Fruit fly (Drosophila melanogaster) S2 (cell line): ENCODE results near the gene LKRSDH.

Source experiments
- CG8478 ChIP-seq: fragments of >200 bp; optimal IDR thresholded peaks from 2 replicates; lab custom pipeline; 2018
- CTCF ChIP-seq, 2 experiments: fragments of >200 bp; optimal IDR thresholded peaks; 2 replicates each; lab custom pipeline; 2018

Gene LKRSDH

DNA sequence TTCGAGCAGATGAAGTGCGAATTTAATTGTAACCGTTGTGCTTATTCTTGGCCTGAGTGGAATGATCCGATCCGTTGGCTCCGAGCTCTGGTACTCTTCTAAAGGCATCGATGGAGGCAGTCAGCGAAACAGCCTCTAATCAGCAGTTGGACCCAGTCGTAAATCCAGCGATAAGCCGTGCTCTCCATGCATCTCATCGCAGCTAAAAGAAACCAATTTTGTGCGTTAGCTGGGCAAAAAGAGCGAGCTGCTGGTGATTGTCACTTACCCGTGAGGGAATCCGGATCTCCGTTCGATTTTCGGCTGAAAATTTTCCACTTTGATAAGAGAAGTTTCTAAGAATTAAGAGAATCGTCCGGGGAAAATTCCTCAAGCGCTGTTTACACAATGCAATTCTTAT is at the start of gene LKRSDH:
TSS of gene LKRSDH (minus strand) at position 101 of the 400 bp plus-strand sequence.
- TF ChIP-seq CTCF (optimal IDR thresholded peaks at IDR 0.05; lab: Kevin White, UChicago) (no peak), CG8478 (no peak)

DNA sequence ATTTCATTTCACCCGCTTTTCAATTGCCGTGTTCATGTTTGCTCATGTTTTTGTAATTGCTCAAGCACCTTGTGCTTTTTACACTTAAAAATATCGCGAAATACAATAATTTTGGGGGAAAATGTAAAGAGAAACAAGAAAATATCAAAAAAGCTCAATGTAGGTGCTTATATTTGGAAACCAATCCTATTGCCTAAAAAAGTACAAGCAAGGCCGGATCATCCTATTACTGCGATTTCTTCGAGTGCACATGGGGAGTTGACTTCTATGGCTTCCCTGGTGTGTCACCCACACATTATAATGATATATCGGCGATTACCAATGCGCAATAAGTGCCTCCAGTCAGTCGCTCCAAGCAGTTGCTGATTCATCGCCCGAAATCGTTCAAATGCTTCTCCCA is 45.5 kb upstream of the LKRSDH start:
- TF ChIP-seq CG8478 = no peak
- TF ChIP-seq CTCF (optimal IDR thresholded peaks at IDR 0.05; lab: Kevin White, UChicago) = no peak

DNA sequence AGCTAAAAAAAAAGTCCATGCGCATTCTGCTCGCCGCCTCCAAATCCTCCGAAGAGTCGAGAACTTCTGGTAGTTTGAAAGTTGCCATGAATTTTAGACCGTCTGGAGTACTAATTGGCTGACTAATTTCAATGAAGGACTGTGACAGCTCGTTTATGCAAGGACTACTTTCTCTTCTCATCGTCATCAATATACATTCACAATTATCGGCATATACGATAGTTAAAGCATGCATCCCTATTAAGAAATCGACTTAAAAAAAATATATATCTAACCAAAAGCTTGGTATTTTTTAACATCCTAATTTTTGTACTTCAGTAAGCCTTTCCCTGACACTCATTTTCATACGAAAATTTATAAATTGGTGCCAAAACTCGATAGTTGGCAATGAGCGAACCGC is 44.4 kb upstream of the LKRSDH start, which contains the start of gene CG14537:
TSS of gene CG14537 (plus strand) at position 301 of the 400 bp plus-strand sequence.
- TF ChIP-seq CG8478 = no peak

DNA sequence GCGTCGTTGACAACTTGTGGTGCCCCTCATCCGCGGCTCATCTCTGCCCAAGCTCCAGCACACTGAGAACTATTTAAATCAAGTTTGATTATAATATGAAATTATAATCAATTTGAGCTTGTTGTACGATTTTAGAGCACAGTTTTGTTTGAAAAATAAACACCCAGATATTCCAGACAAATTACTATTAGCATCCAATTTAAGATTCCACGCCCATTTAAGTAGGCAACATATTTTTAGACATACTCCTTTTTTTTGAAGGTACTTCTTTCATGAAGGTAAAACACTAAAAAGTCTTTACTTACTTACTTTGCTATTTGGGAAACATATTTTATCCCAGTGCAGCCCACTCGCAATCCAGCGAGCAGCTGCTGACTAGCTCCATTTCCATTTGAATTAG is 42.3 kb upstream of the LKRSDH start:
- TF ChIP-seq CTCF (optimal IDR thresholded peaks at IDR 0.05; lab: Kevin White, UChicago) = no peak
- TF ChIP-seq CG8478 = no peak

DNA sequence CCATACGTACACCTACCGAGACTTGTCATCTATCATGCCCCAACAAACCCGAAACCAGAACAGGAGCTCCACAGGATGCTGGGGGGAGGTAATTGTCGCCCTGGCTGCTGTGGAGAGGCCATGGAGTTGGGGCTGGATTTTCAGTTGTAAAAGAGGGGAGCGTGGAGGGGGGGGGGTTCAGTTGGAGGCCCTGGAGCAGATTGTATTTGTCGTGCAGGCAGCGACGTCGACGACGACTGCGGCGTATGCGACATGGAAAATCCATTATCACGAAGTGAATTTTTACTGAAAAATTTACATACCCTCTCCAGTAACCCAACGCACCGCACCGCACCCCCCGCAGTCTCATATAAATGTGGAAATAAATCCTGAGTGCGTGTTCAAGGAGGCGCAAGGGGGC is 37.9 kb upstream of the LKRSDH start:
- TF ChIP-seq CTCF (optimal IDR thresholded peaks at IDR 0.05; lab: Kevin White, UChicago) (no peak), CG8478 (no peak)

DNA sequence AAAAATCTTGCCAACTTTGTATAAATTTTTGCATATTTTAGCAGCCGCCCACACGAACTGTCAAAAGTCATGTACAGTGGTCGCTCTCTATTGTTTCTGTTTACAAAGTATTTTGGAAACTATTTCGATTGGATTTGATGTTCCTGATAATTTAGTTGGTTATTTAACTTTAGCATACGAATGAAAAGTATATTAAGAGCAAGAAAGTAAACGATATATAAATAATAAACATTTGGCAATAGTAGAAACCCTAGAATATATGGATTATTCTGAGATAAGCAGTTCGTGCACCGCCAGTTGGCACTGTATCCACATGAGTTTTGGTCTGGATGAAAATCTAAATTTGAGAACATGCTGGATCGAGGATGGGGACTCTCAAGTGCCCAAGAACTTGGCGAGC is 37.5 kb upstream of the LKRSDH start:
- TF ChIP-seq CTCF (optimal IDR thresholded peaks at IDR 0.05; lab: Kevin White, UChicago) = no peak
- no peak for TF ChIP-seq CG8478

DNA sequence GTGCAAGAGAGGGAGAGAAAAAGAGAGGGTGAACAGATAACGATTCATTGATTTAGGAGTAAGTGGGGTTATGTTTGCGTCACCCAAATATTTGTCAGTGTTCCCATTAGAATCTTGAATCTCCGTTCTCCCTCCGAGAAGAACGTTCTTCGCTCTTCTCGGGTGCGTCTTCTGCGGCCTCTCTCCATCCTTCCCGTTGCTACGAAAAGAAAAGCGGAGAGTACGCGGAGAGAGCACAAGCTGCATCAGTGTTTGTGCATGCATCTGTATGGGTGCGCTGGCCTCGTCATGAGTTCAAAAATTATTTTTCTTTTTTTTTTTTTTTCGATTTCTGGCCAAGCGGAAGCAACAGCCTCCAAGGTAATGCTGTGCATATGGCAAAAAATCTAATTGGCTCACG is 33.1 kb upstream of the LKRSDH start:
- TF ChIP-seq CG8478 (no peak), CTCF (optimal IDR thresholded peaks at IDR 0.05; lab: Kevin White, UChicago) (no peak)

DNA sequence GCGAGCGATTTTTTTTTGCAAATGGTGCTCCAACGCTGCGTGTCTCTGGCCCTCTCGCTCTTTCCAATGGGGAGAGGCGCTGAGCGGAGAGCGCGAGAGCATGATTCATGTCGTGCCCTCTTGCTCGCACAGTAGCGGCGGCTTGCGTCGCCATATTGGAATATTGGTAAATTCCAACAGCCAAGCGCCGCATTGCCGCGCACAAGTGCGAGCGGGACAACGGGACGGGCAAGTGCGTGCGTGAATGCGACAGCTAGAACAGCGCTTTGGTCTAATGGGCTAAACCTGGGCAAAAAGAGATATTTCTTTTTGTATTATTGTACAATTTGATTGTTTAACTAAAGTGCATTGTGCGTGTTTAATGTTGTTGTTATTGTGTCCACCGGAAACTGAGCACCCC is 32.5 kb upstream of the LKRSDH start:
- TF ChIP-seq CTCF (optimal IDR thresholded peaks at IDR 0.05; lab: Kevin White, UChicago) = peak; percentile 22 to 60
- TF ChIP-seq CG8478 = no peak

DNA sequence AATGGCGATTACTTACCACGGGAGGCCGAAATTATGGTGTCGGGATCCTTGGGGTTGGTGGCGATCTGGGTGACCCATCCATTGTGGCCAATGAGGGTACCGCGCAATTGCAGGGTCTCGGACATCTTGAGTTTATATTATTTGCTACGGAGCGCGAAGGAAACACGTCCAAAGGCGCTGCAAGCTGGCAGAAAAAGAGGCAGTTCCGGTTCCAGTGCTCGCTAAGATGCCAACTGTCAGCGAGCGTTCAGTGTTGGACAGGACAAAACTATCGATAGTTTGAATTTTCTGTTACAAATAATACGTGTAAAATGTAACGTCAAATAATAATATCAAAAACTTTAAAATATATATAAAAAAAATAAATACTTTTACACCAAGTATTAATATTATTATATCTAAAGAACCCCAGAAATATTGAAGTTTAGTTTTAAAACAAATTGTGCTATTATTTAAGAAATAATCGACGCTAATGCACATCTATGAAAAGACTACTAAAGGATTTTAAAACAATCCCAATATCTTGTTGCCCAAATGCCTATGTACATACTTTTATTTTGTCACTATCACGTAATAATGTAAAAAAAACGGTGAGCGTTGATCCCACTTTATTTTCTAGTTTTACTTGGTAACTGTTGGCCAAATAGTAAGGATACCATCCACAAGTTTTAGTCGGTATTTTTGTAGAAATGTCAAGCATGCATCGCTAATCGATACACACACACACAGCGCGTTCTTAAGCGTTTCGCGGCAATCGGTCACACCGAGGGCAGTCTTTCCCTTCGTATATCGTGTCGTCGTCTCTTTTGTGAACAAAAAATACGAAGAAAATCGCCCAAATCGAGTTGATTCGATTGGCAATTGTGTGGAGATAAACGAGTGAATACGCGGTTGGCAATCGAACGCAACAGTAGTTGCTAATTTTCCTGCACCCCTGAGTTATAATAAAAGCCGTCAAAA is 31.6 kb upstream of the LKRSDH start, which contains the start of the genes Rack1 and mts:
TSS of gene Rack1 (minus strand) at position 271 of the 960 bp plus-strand sequence.
TSS of gene mts (plus strand) at position 606 of the 960 bp plus-strand sequence.
- no peak for TF ChIP-seq CG8478
- TF ChIP-seq CTCF (optimal IDR thresholded peaks at IDR 0.05; lab: Kevin White, UChicago) = peak in 1 of 2 experiments; percentile 22

DNA sequence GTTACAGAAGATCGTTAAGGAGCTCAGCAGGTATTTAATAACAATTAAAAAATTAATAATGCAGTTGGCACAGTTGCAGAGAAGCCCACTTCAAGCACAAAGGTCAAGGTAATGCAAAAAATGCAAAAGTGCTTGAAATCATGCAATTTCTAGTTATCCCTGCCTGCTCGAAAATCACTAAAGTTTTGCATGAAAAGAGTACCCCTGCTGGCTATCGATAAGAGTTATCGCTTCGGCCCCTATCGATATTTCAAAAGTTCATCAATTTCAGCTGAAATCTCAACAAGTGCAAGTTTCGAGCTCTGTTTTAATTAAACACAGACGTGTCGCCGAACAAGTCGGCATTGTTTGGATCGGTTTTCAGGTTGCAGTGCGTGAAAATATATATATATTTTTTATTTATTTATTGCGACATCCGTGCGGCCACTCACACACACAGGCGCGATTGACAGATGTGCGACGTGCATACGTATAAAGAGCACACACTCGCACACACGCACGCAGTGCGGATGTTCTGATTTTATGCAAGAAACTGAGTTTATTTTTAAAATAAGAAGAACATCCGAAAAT is 25.6 kb upstream of the LKRSDH start:
- TF ChIP-seq CG8478 (no peak), CTCF (optimal IDR thresholded peaks at IDR 0.05; lab: Kevin White, UChicago) (no peak)

DNA sequence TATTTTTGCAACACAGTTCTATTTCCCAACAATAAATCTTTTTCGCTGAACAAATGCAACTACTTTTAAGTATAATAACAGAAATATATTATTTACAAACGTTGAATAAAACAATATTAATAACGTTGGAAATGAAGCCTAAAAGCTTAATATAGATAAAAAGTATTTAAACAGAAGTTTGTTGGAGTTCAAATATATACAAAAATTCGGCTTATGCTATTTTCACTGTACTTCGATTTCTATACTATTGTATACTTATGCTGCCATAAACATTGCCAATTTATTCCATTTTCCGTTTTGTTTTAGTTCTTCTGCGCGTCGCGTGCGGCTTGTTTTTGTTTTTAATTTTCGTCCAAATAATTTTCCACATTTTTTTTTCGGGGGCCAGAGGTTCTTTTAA is 25.1 kb upstream of the LKRSDH start, which contains the start of gene CG7115:
TSS of gene CG7115 (plus strand) at position 301 of the 400 bp plus-strand sequence.
- no peak for TF ChIP-seq CG8478
- no peak for TF ChIP-seq CTCF (optimal IDR thresholded peaks at IDR 0.05; lab: Kevin White, UChicago)

DNA sequence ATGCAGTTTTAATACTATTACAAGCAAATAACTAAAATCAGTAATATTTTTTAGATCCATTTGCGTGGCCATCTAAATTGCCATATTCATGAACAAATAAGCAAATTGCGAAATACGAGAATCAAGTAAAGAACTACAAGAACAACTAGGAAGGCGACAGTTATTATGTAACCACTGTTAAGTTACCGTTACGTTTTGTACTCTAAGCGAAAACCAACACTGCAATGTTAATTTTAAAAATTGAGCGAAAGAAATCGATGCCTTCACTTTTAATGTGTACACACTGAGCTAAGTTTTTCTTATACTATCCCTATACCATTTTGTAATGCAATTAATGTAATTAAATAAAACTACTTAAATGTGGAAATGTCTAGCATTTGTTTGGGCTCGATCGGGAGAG is 24.6 kb upstream of the LKRSDH start:
- TF ChIP-seq CTCF (optimal IDR thresholded peaks at IDR 0.05; lab: Kevin White, UChicago) (no peak), CG8478 (no peak)

DNA sequence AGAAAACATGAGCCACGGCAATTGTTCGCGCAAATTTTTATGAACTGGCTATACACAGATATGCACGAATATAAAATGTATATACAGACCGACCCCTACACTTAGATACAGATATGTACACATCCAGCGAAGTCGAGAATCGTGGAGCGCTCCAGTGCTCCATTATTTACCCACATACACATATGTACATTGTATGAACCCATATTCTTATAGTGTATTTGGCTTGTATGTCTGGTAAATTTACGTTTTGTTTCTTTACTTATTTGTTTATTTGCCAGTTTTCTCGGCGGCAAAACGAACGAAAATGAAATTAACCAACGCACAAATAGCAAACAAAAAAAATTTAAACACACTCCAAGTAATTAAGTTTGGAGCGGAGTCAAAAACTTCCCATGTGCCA is 17.6 kb upstream of the LKRSDH start:
- TF ChIP-seq CG8478 = no peak
- no peak for TF ChIP-seq CTCF (optimal IDR thresholded peaks at IDR 0.05; lab: Kevin White, UChicago)

DNA sequence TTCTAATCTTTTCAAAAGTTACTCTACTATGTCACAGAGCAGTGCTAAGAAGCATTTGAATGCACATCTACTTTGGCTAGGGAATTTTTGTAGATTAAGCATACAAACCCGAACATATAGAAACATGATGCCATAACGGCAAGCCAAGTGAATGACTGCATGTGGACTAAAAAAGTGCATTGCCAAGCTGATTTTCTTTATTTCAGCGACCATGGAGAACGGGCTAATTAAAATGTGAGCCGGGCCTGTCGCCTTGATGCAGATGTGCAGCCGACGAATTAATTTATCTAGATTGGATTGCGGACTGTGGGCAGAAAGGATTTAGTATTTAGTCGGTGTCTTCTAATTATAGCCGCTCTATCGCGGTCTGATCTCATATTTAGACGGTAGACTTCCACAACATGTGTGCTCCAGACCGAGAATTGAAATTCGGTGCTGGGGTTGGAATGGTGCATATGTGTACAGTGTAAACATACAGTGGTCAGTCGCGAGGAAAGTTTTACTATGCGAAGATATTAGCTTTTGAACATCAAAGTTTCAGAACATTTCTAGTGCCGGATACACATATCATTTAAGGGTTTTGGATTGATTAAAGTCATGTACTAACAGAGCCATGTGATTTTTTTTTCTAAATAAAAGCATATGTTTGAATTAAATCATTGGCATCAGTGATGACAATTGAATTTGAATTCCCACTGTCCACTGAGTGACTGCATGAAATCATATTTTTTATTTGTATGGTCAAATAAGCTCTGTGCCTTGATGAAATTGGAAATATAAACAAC is 17.0 kb upstream of the LKRSDH start:
- no peak for TF ChIP-seq CTCF (optimal IDR thresholded peaks at IDR 0.05; lab: Kevin White, UChicago)
- TF ChIP-seq CG8478 = no peak

DNA sequence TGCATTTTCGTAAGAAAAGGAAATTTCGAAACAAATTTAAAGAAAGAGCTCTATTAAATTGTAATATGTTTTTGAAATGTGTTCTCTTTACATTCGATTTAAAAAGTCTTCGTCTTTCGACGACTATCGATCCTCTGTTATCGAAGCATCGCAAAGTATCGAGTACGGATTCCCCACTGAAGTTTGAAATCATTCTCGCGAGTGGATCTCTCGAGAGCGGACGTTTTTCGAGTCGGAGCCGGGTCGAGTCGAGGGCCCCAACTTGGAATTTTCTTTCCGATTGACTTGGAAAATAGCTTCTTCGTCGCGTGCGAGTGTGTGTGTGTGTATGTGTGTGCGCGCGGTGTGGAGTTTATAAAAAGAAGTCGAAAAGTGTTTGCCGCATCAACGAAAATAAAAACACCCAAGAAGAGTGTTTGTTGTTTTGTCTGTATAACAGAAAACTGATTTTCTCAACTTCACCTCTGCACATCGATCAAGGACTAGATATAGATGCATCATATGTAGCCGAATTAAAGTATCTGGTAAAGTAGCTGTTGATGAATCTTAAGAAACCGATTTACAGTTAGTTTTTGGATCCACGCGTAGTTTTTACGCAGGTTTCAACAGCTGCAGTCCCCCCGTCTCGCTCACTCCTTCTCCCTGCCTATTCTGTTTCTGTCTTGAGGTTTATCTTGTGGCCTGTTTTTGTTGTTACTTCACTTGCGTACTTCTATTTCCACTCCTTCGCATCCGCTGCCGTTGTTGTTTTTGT is 15.7 kb upstream of the LKRSDH start, which contains the start of gene LanB1:
TSS of gene LanB1 (plus strand) at position 190 of the 754 bp plus-strand sequence.
- no peak for TF ChIP-seq CG8478
- no peak for TF ChIP-seq CTCF (optimal IDR thresholded peaks at IDR 0.05; lab: Kevin White, UChicago)
